Worm (Caenorhabditis elegans) whole organism, early embryonic: ENCODE results near the gene Y7A5A.24.

Experiments
- B0310.2 ChIP-seq: sonication (generic microtip); optimal IDR thresholded peaks from 2 replicates; lab custom pipeline; 2016; ENCODE audit warnings: mild to moderate bottlenecking, missing genetic modification characterization, missing compliant biosample characterization
- F13C5.2 ChIP-seq: sonication (generic microtip); optimal IDR thresholded peaks from 2 replicates; lab custom pipeline; 2017; ENCODE audit warnings: mild to moderate bottlenecking, missing genetic modification characterization, inconsistent platforms, missing compliant biosample characterization
- aly-1 ChIP-seq: sonication (generic microtip); optimal IDR thresholded peaks from 2 replicates; lab custom pipeline; 2016; ENCODE audit warnings: missing genetic modification characterization, missing compliant biosample characterization
- ama-1 ChIP-seq: fragments of 150-350 bp; optimal IDR thresholded peaks from 2 replicates; lab custom pipeline; 2014
- ceh-13 ChIP-seq: fragments of 200-800 bp; sonication (Bioruptor generic); optimal IDR thresholded peaks from 2 replicates; lab custom pipeline; 2018; ENCODE audit warnings: mild to moderate bottlenecking, missing genetic modification characterization, missing compliant biosample characterization
- ceh-36 ChIP-seq: sonication (generic microtip); optimal IDR thresholded peaks from 2 replicates; lab custom pipeline; 2016; ENCODE audit warnings: missing genetic modification characterization, inconsistent platforms, missing compliant biosample characterization
- flt-1 ChIP-seq: fragments of 200-800 bp; sonication (Bioruptor generic); IDR thresholded peaks from 2 replicates; pipeline ENCODE4 v1.3.6; 2022; ENCODE audit warnings: missing genetic modification characterization, missing compliant biosample characterization
- hmbx-1 ChIP-seq: sonication (generic microtip); optimal IDR thresholded peaks from 2 replicates; lab custom pipeline; 2016; ENCODE audit warnings: mild to moderate bottlenecking, missing genetic modification characterization, missing compliant biosample characterization
- hmg-4 ChIP-seq: fragments of 200-800 bp; sonication (Bioruptor generic); optimal IDR thresholded peaks from 2 replicates; lab custom pipeline; 2018; ENCODE audit warnings: mild to moderate bottlenecking, missing genetic modification characterization, missing compliant biosample characterization
- sea-1 ChIP-seq: fragments of 200-800 bp; sonication (Bioruptor generic); conservative IDR thresholded peaks from 2 replicates; pipeline ENCODE4 v1.3.6; 2022; ENCODE audit warnings: missing genetic modification characterization, missing compliant biosample characterization
- tbx-11 ChIP-seq: fragments of 200-800 bp; sonication (Bioruptor generic); IDR thresholded peaks from 2 replicates; pipeline ENCODE4 v1.3.6; 2022; ENCODE audit warnings: missing genetic modification characterization, missing compliant biosample characterization
- tbx-37 ChIP-seq: fragments of 200-800 bp; sonication (Bioruptor generic); conservative IDR thresholded peaks from 2 replicates; pipeline ENCODE4 v1.3.6; 2022; ENCODE audit warnings: missing genetic modification reagents, missing genetic modification characterization, missing compliant biosample characterization
- tra-4 ChIP-seq: sonication (generic microtip); optimal IDR thresholded peaks from 2 replicates; lab custom pipeline; 2017; ENCODE audit warnings: missing genetic modification characterization, missing compliant biosample characterization

- TF ChIP-seq ceh-36 (tag; lab: Kevin White, UChicago) (no peak), ceh-13 (GFP tag; lab: Kevin White, UChicago) (no peak), aly-1 (no peak), tbx-37 (GFP tag; lab: Robert Waterston, UW) (no peak), hmbx-1 (tag; lab: Kevin White, UChicago) (no peak), hmg-4 (GFP tag; lab: Kevin White, UChicago) (no peak), tra-4 (tag; lab: Kevin White, UChicago) (no peak), ama-1 (lab: Kevin White, UChicago) (no peak), tbx-11 (no peak), F13C5.2 (no peak), sea-1 (GFP tag; lab: Robert Waterston, UW) (no peak), B0310.2 (tag; lab: Kevin White, UChicago) (no peak), flt-1 (GFP tag; lab: Robert Waterston, UW) (no peak)
Observed at ce11 chrX:15811341-15811740, 29.4 kb upstream of the Y7A5A.24 start.
